Worm (Caenorhabditis elegans) whole organism, L2 larva: ENCODE data around the gene sart-3.

ENCODE experiments used
- aly-2 ChIP-seq: fragments of 150-350 bp; optimal IDR thresholded peaks from 2 replicates; lab custom pipeline; 2014; ENCODE audit warnings: missing biosample characterization, missing genetic modification characterization
- fos-1 ChIP-seq: fragments of 150-350 bp; optimal IDR thresholded peaks from 2 replicates; lab custom pipeline; 2014; ENCODE audit warnings: missing biosample characterization, missing genetic modification characterization
- lin-11 ChIP-seq: fragments of 150-350 bp; sonication (generic microtip); optimal IDR thresholded peaks from 2 replicates; lab custom pipeline; 2014; ENCODE audit warnings: missing biosample characterization, missing genetic modification characterization, inconsistent platforms, mixed read lengths
- lin-13 ChIP-seq: fragments of 150-350 bp; optimal IDR thresholded peaks from 2 replicates; lab custom pipeline; 2014; ENCODE audit warnings: missing biosample characterization, missing genetic modification reagents, missing genetic modification characterization
- nhr-12 ChIP-seq: fragments of 150-350 bp; optimal IDR thresholded peaks from 2 replicates; lab custom pipeline; 2014; ENCODE audit warnings: missing biosample characterization, missing genetic modification characterization
- nhr-21 ChIP-seq: fragments of 150-350 bp; optimal IDR thresholded peaks from 2 replicates; lab custom pipeline; 2014; ENCODE audit warnings: missing biosample characterization, missing genetic modification characterization
- nhr-6 ChIP-seq: fragments of 150-350 bp; optimal IDR thresholded peaks from 2 replicates; lab custom pipeline; 2014; ENCODE audit warnings: missing biosample characterization, missing genetic modification characterization
- unc-62 ChIP-seq: fragments of 150-350 bp; optimal IDR thresholded peaks from 2 replicates; lab custom pipeline; 2014; ENCODE audit warnings: missing biosample characterization, missing genetic modification reagents, missing genetic modification characterization

DNA sequence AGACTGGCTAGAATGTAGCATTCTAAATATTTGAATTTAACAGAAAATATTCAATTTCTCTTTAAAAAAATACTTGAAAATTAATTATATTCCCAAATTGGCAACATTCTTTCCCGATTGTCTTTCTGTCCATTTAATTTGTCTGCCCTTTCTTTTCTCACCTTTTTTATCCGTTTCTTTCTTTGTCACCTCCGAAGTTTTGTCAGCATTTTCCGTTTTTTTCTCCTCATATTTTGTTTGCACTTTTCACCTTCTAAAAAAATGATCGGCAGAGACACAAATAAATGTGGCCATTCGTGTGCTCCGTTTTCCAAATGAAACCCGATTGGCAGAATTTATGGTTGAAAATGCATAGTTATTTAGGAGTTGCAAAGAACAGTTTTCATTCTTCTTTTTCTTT lies 16.7 kb downstream of the sart-3 start:
- TF ChIP-seq aly-2 (tag; lab: Kevin White, UChicago), result no peak
- TF ChIP-seq lin-11 (tag; lab: Kevin White, UChicago), result no peak
- no peak for TF ChIP-seq fos-1
- TF ChIP-seq nhr-6 (tag; lab: Kevin White, UChicago), result no peak
- TF ChIP-seq lin-13, result no peak
- no peak for TF ChIP-seq nhr-12 (tag; lab: Kevin White, UChicago)
- TF ChIP-seq unc-62 (GFP tag; lab: Kevin White, UChicago), result no peak
- no peak for TF ChIP-seq nhr-21
